Fruit fly (Drosophila melanogaster) whole organism, wandering third instar larva: ENCODE results near the gene CG13096.

Source experiments
- Abd-B ChIP-seq: fragments of >200 bp; optimal IDR thresholded peaks from 2 replicates; lab custom pipeline; 2017; ENCODE audit warnings: missing biosample characterization, missing genetic modification characterization
- Dfd ChIP-seq: fragments of >200 bp; optimal IDR thresholded peaks from 2 replicates; lab custom pipeline; 2017; ENCODE audit warnings: missing biosample characterization, missing genetic modification characterization
- Dif ChIP-seq: fragments of 200-275, 200-300 bp; sonication (Bioruptor generic); optimal IDR thresholded peaks from 2 replicates; lab custom pipeline; 2018; ENCODE audit warnings: missing biosample characterization, missing genetic modification characterization; ENCODE audit not compliant: partially characterized antibody
- Mio ChIP-seq: sonication (Bioruptor generic); optimal IDR thresholded peaks from 2 replicates; lab custom pipeline; 2016; ENCODE audit warnings: missing biosample characterization, missing genetic modification characterization
- Myc ChIP-seq: fragments of >200 bp; optimal IDR thresholded peaks from 2 replicates; lab custom pipeline; 2017
- OdsH ChIP-seq: fragments of 200-800 bp; sonication (Bioruptor generic); optimal IDR thresholded peaks from 2 replicates; lab custom pipeline; 2016; ENCODE audit warnings: missing biosample characterization, mild to moderate bottlenecking, missing genetic modification characterization
- brk ChIP-seq: fragments of 200-800 bp; sonication (Bioruptor generic); optimal IDR thresholded peaks from 2 replicates; lab custom pipeline; 2016; ENCODE audit warnings: missing biosample characterization, mild to moderate bottlenecking, missing genetic modification characterization
- ey ChIP-seq: fragments of 200-800 bp; sonication (Bioruptor generic); optimal IDR thresholded peaks from 2 replicates; lab custom pipeline; 2016; ENCODE audit warnings: missing biosample characterization, missing genetic modification characterization
- h ChIP-seq: fragments of 200-800 bp; sonication (Bioruptor generic); optimal IDR thresholded peaks from 3 replicates; lab custom pipeline; 2016; ENCODE audit warnings: missing biosample characterization, mild to moderate bottlenecking, missing genetic modification characterization
- psq ChIP-seq: fragments of 200-800 bp; sonication (Bioruptor generic); optimal IDR thresholded peaks from 3 replicates; lab custom pipeline; 2017; ENCODE audit warnings: missing biosample characterization, mild to moderate bottlenecking, missing genetic modification characterization, moderate library complexity
- rgr ChIP-seq: fragments of 200-800 bp; sonication (Bioruptor generic); optimal IDR thresholded peaks from 3 replicates; lab custom pipeline; 2016; ENCODE audit warnings: missing biosample characterization, mild to moderate bottlenecking, missing genetic modification characterization
- tai ChIP-seq: sonication (Bioruptor generic); optimal IDR thresholded peaks from 2 replicates; lab custom pipeline; 2016; ENCODE audit warnings: missing biosample characterization, missing genetic modification characterization
- woc ChIP-seq: sonication (Bioruptor generic); optimal IDR thresholded peaks from 2 replicates; lab custom pipeline; 2016; ENCODE audit warnings: missing biosample characterization, mild to moderate bottlenecking, missing genetic modification characterization

DNA sequence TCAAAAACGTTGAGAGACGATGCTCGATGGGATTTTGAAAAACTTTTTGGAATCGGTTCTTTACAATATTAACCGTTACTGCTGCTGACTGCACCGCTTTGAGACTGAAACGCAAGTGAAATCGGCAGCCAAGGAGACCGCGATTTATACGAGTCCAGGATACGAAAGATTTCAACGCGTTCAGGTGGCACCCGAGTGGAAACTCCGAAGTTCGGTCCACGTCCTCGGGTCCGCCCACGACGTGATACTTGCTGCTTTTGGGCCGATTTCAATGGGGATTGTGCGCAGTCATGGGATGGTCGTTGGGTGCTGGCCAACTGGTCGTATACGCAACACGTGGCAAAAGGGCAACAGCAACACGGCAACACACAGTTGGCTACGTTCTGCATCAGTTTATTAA, 4.9 kb downstream of the CG13096 start, which contains the start of gene Dh31:
- TF ChIP-seq Abd-B (no peak), woc (GFP tag; lab: Kevin White, UChicago) (no peak), Dif (GFP tag; lab: Kevin White, UChicago) (no peak), brk (no peak), psq (no peak), ey (GFP tag; lab: Kevin White, UChicago) (no peak), Mio (no peak), Myc (lab: Kevin White, UChicago) (no peak), Dfd (GFP tag; lab: Kevin White, UChicago) (no peak), h (GFP tag; lab: Kevin White, UChicago) (no peak), rgr (no peak), OdsH (no peak), tai (GFP tag; lab: Kevin White, UChicago) (no peak)
